Fruit fly (Drosophila melanogaster) whole organism, embryonic: ENCODE data around the gene CG32985.

Experiments
- Ada2b ChIP-seq: fragments of 200-800 bp; sonication (Bioruptor generic); IDR thresholded peaks from 2 replicates; pipeline ENCODE4 v1.3.6; 2022; ENCODE audit warnings: missing biosample characterization, missing genetic modification characterization
- CG12071 ChIP-seq: fragments of 200-800 bp; sonication (Bioruptor generic); optimal IDR thresholded peaks from 3 replicates; lab custom pipeline; 2018; ENCODE audit warnings: missing biosample characterization, mild to moderate bottlenecking, missing genetic modification characterization
- CG1233 ChIP-seq: fragments of 200-800 bp; sonication (Bioruptor generic); optimal IDR thresholded peaks from 4 replicates; lab custom pipeline; 2018; ENCODE audit warnings: missing biosample characterization, mild to moderate bottlenecking, missing genetic modification characterization
- CG12769 ChIP-seq: fragments of 200-800 bp; sonication (Bioruptor generic); optimal IDR thresholded peaks from 2 replicates; lab custom pipeline; 2019; ENCODE audit warnings: missing biosample characterization, mild to moderate bottlenecking, missing genetic modification characterization, moderate library complexity
- CG14441 ChIP-seq: fragments of 200-800 bp; sonication (Bioruptor generic); IDR thresholded peaks from 2 replicates; pipeline ENCODE4 v1.3.6; 2022; ENCODE audit warnings: missing biosample characterization, missing genetic modification characterization
- CG14667 ChIP-seq: fragments of 200-800 bp; sonication (Bioruptor generic); IDR thresholded peaks from 2 replicates; pipeline ENCODE4 v1.3.6; 2022; ENCODE audit warnings: missing biosample characterization, missing genetic modification characterization
- CG14860 ChIP-seq: fragments of 200-800 bp; sonication (Bioruptor generic); IDR thresholded peaks from 3 replicates; pipeline ENCODE4 v1.3.6; 2022; ENCODE audit warnings: missing biosample characterization, missing genetic modification characterization; ENCODE audit not compliant: partially characterized antibody
- CG15073 ChIP-seq: fragments of 200-800 bp; sonication (Bioruptor generic); optimal IDR thresholded peaks from 2 replicates; lab custom pipeline; 2016; ENCODE audit warnings: missing biosample characterization, missing genetic modification characterization
- CG15269 ChIP-seq: fragments of 200-800 bp; sonication (Bioruptor generic); optimal IDR thresholded peaks from 2 replicates; lab custom pipeline; 2018; ENCODE audit warnings: missing biosample characterization, mild to moderate bottlenecking, missing genetic modification characterization, moderate library complexity
- CG18599 ChIP-seq: fragments of 200-800 bp; sonication (Bioruptor generic); optimal IDR thresholded peaks from 3 replicates; lab custom pipeline; 2017; ENCODE audit warnings: missing biosample characterization, missing genetic modification characterization, mild to moderate bottlenecking, moderate library complexity, missing genetic modification reagents
- CG18764 ChIP-seq: fragments of 200-800 bp; sonication (Bioruptor generic); optimal IDR thresholded peaks from 3 replicates; lab custom pipeline; 2016; ENCODE audit warnings: missing biosample characterization, missing genetic modification characterization
- CG34376 ChIP-seq: fragments of 200-800 bp; sonication (Bioruptor generic); optimal IDR thresholded peaks from 2 replicates; lab custom pipeline; 2018; ENCODE audit warnings: missing biosample characterization, mild to moderate bottlenecking, missing genetic modification characterization
- CG3847 ChIP-seq: fragments of 200-800 bp; sonication (Bioruptor generic); IDR thresholded peaks from 2 replicates; pipeline ENCODE4 v1.3.6; 2022; ENCODE audit warnings: missing biosample characterization, missing genetic modification characterization
- CG4730 ChIP-seq: fragments of 200-800 bp; sonication (Bioruptor generic); IDR thresholded peaks from 2 replicates; pipeline ENCODE4 v1.3.6; 2022; ENCODE audit warnings: missing biosample characterization, missing genetic modification characterization
- CG5953 ChIP-seq: fragments of 200-800 bp; sonication (Bioruptor generic); IDR thresholded peaks from 2 replicates; pipeline ENCODE4 v1.3.6; 2022; ENCODE audit warnings: missing biosample characterization, missing genetic modification characterization
- CG6654 ChIP-seq: fragments of 200-800 bp; sonication (Bioruptor generic); optimal IDR thresholded peaks from 2 replicates; lab custom pipeline; 2017; ENCODE audit warnings: missing biosample characterization, mild to moderate bottlenecking, missing genetic modification characterization
- CG6854 ChIP-seq: fragments of 200-800 bp; sonication (Bioruptor generic); optimal IDR thresholded peaks from 3 replicates; lab custom pipeline; 2017; ENCODE audit warnings: missing biosample characterization, mild to moderate bottlenecking, missing genetic modification characterization
- Doc3 ChIP-seq: fragments of 200-800 bp; sonication (Bioruptor generic); IDR thresholded peaks from 3 replicates; pipeline ENCODE4 v1.3.6; 2022; ENCODE audit warnings: missing biosample characterization, missing genetic modification characterization; ENCODE audit not compliant: partially characterized antibody
- Dp ChIP-seq: fragments of 200-800 bp; sonication (Bioruptor generic); optimal IDR thresholded peaks from 2 replicates; lab custom pipeline; 2018; ENCODE audit warnings: missing biosample characterization, mild to moderate bottlenecking, missing genetic modification characterization, moderate library complexity
- HLH3B ChIP-seq: fragments of 200-800 bp; sonication (Bioruptor generic); IDR thresholded peaks from 2 replicates; pipeline ENCODE4 v1.3.6; 2022; ENCODE audit warnings: missing biosample characterization, missing genetic modification characterization
- HLH4C ChIP-seq: fragments of 200-800 bp; sonication (Bioruptor generic); IDR thresholded peaks from 3 replicates; pipeline ENCODE4 v1.3.6; 2022; ENCODE audit warnings: missing biosample characterization, missing genetic modification characterization; ENCODE audit not compliant: partially characterized antibody
- Lhr ChIP-seq: fragments of 200-800 bp; sonication (Bioruptor generic); optimal IDR thresholded peaks from 3 replicates; lab custom pipeline; 2017; ENCODE audit warnings: mild to moderate bottlenecking, missing biosample characterization, missing genetic modification reagents, missing genetic modification characterization
- Max ChIP-seq: fragments of 200-800 bp; sonication (Bioruptor generic); optimal IDR thresholded peaks from 2 replicates; lab custom pipeline; 2016; ENCODE audit warnings: missing biosample characterization, mild to moderate bottlenecking, missing genetic modification characterization
- Opbp ChIP-seq: fragments of 200-800 bp; sonication (Bioruptor generic); IDR thresholded peaks from 3 replicates; pipeline ENCODE4 v1.3.6; 2022; ENCODE audit warnings: missing biosample characterization, missing genetic modification characterization; ENCODE audit not compliant: partially characterized antibody
- Ptx1 ChIP-seq: fragments of 200-800 bp; sonication (Bioruptor generic); IDR thresholded peaks from 2 replicates; pipeline ENCODE4 v1.3.6; 2022; ENCODE audit warnings: missing biosample characterization, missing genetic modification characterization
- Sry-β ChIP-seq: fragments of 200-800 bp; sonication (Bioruptor generic); optimal IDR thresholded peaks from 2 replicates; lab custom pipeline; 2018; ENCODE audit warnings: missing biosample characterization, mild to moderate bottlenecking, missing genetic modification characterization, moderate library complexity
- Ssrp ChIP-seq: fragments of 200-800 bp; sonication (Bioruptor generic); optimal IDR thresholded peaks from 2 replicates; lab custom pipeline; 2018; ENCODE audit warnings: missing biosample characterization, mild to moderate bottlenecking, missing genetic modification characterization, moderate library complexity
- ara ChIP-seq: fragments of 200-800 bp; sonication (Bioruptor generic); IDR thresholded peaks from 2 replicates; pipeline ENCODE4 v1.3.6; 2022; ENCODE audit warnings: missing biosample characterization, missing genetic modification characterization
- bcd ChIP-seq: fragments of 200-800 bp; sonication (Bioruptor generic); optimal IDR thresholded peaks from 2 replicates; lab custom pipeline; 2017; ENCODE audit warnings: missing biosample characterization, mild to moderate bottlenecking, missing genetic modification characterization
- dati ChIP-seq: fragments of 200-800 bp; sonication (Bioruptor generic); IDR thresholded peaks from 2 replicates; pipeline ENCODE4 v1.3.6; 2022; ENCODE audit warnings: missing biosample characterization, missing genetic modification characterization
- dm ChIP-seq: fragments of 200-800 bp; sonication (Bioruptor generic); optimal IDR thresholded peaks from 3 replicates; lab custom pipeline; 2016; ENCODE audit warnings: missing biosample characterization, missing genetic modification characterization
- ftz-f1 ChIP-seq: fragments of 200-800 bp; sonication (Bioruptor generic); optimal IDR thresholded peaks from 2 replicates; lab custom pipeline; 2016; ENCODE audit warnings: missing biosample characterization, missing genetic modification characterization
- grau ChIP-seq: fragments of 200-800 bp; optimal IDR thresholded peaks from 3 replicates; lab custom pipeline; 2019; ENCODE audit warnings: missing biosample characterization, mild to moderate bottlenecking, missing genetic modification characterization, moderate library complexity
- hkb ChIP-seq, 2 experiments: fragments of 200-800 bp in 1 of 2; fragments of >200 bp in 1 of 2; sonication (Bioruptor generic) in 1 of 2; IDR thresholded peaks in 1 of 2; optimal IDR thresholded peaks in 1 of 2; 2 replicates each; pipeline versions ENCODE4 v1.3.6 to Lab custom; 2017 to 2022; ENCODE audit warnings: missing biosample characterization in 1 of 2, missing genetic modification characterization in 1 of 2
- jing ChIP-seq: fragments of 200-800 bp; sonication (Bioruptor generic); optimal IDR thresholded peaks from 2 replicates; lab custom pipeline; 2018; ENCODE audit warnings: missing biosample characterization, mild to moderate bottlenecking, missing genetic modification characterization
- jumu ChIP-seq: fragments of 200-800 bp; sonication (Bioruptor generic); optimal IDR thresholded peaks from 3 replicates; lab custom pipeline; 2016; ENCODE audit warnings: missing biosample characterization, missing genetic modification characterization
- ken ChIP-seq: fragments of 200-800 bp; sonication (Bioruptor generic); IDR thresholded peaks from 3 replicates; pipeline ENCODE4 v1.3.6; 2022; ENCODE audit warnings: missing biosample characterization, missing genetic modification characterization
- nerfin-1 ChIP-seq: fragments of 200-800 bp; sonication (Bioruptor generic); optimal IDR thresholded peaks from 3 replicates; lab custom pipeline; 2019; ENCODE audit warnings: missing biosample characterization, mild to moderate bottlenecking, missing genetic modification characterization, moderate library complexity
- peb ChIP-seq: fragments of 200-800 bp; sonication (Bioruptor generic); IDR thresholded peaks from 2 replicates; pipeline ENCODE4 v1.3.6; 2022; ENCODE audit warnings: missing biosample characterization, missing genetic modification characterization
- phol ChIP-seq: fragments of 200-800 bp; sonication (Bioruptor generic); optimal IDR thresholded peaks from 3 replicates; lab custom pipeline; 2018; ENCODE audit warnings: missing biosample characterization, mild to moderate bottlenecking, missing genetic modification characterization, moderate library complexity
- row ChIP-seq: fragments of 200-800 bp; sonication (Bioruptor generic); IDR thresholded peaks from 3 replicates; pipeline ENCODE4 v1.3.6; 2022; ENCODE audit warnings: missing biosample characterization, missing genetic modification characterization
- run ChIP-seq: fragments of 200-800 bp; sonication (Bioruptor generic); optimal IDR thresholded peaks from 3 replicates; lab custom pipeline; 2018; ENCODE audit warnings: missing biosample characterization, mild to moderate bottlenecking, missing genetic modification characterization
- sc ChIP-seq, 3 experiments: fragments of >200 bp in 2 of 3; fragments of 200-800 bp in 1 of 3; sonication (Bioruptor generic) in 1 of 3; optimal IDR thresholded peaks; 2 replicates in 2 of 3; 3 replicates in 1 of 3; lab custom pipeline; 2017; ENCODE audit warnings: mild to moderate bottlenecking in 1 of 3, missing biosample characterization in 1 of 3, missing genetic modification characterization in 1 of 3, missing genetic modification reagents in 1 of 3
- sqz ChIP-seq: fragments of 200-800 bp; sonication (Bioruptor generic); optimal IDR thresholded peaks from 3 replicates; lab custom pipeline; 2018; ENCODE audit warnings: missing biosample characterization, mild to moderate bottlenecking, missing genetic modification characterization
- stwl ChIP-seq: fragments of 200-800 bp; sonication (Bioruptor generic); optimal IDR thresholded peaks from 3 replicates; lab custom pipeline; 2018; ENCODE audit warnings: missing biosample characterization, mild to moderate bottlenecking, missing genetic modification characterization, moderate library complexity
- wdn ChIP-seq: fragments of 200-800 bp; sonication (Bioruptor generic); IDR thresholded peaks from 2 replicates; pipeline ENCODE4 v1.3.6; 2022; ENCODE audit warnings: missing biosample characterization, missing genetic modification characterization
- zen ChIP-seq: fragments of 200-800 bp; sonication (Bioruptor generic); optimal IDR thresholded peaks from 3 replicates; lab custom pipeline; 2018; ENCODE audit warnings: missing biosample characterization, mild to moderate bottlenecking, missing genetic modification characterization, moderate library complexity
- zfh1 ChIP-seq: fragments of 200-800 bp; sonication (Bioruptor generic); IDR thresholded peaks from 3 replicates; pipeline ENCODE4 v1.3.6; 2022; ENCODE audit warnings: missing biosample characterization, missing genetic modification characterization
- zfh2 ChIP-seq: fragments of 200-800 bp; sonication (Bioruptor generic); optimal IDR thresholded peaks from 2 replicates; lab custom pipeline; 2016; ENCODE audit warnings: missing biosample characterization, missing genetic modification characterization

CG32985 gene

DNA sequence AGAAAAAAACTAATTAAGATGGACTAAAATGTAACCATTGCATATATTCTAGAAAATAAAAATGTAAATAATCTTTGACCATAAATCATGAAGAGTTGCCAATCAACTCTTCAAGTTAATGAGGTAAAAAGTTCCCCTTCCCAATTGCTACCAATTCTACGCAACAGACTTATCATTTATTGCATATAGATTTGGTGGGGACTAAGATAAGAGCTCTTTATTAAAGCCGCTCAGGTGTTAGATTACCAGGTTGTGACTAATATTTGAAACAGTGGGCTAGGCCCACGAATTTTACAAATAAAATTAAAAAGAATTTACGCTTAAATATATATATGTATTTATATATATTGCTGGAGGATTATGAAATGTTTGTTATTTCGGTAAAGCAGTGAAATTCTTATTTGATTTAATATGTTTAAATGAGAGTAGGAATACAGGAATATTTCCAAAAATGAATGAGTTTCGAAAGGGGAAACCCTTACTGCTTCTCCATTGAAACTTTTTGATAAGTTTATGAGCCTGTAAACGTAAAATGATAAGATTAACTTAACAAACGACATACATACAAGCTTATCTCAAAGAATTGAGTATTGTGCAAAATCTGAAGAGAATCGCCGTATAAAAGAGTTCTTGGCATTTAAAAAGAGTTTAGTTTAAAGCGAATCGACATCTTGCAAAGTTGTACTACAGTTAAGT lies 49.4 kb downstream of the CG32985 start, which contains the start of gene CG13102:
TSS of gene CG13102 (plus strand) at position 646 of the 696 bp plus-strand sequence.
- TF ChIP-seq CG1233 (GFP tag; lab: Kevin White, UChicago): no peak
- no peak for TF ChIP-seq zen (tag; lab: Kevin White, UChicago)
- TF ChIP-seq Sry-β: no peak
- TF ChIP-seq peb: no peak
- TF ChIP-seq zfh2 (GFP tag; lab: Kevin White, UChicago): no peak
- TF ChIP-seq jing: no peak
- no peak for TF ChIP-seq dati (GFP tag; lab: Robert Waterston, UW)
- no peak for TF ChIP-seq CG4730
- TF ChIP-seq jumu (GFP tag; lab: Kevin White, UChicago): no peak
- no peak for TF ChIP-seq ftz-f1 (GFP tag; lab: Kevin White, UChicago)
- TF ChIP-seq Ssrp: no peak
- peak; percentile 40 for TF ChIP-seq CG34376 (GFP tag; lab: Kevin White, UChicago)
- TF ChIP-seq CG6854 (GFP tag; lab: Kevin White, UChicago): no peak
- no peak for TF ChIP-seq phol
- TF ChIP-seq Doc3 (GFP tag; lab: Robert Waterston, UW): no peak
- TF ChIP-seq CG15073: no peak
- TF ChIP-seq ken: no peak
- TF ChIP-seq CG6654 (GFP tag; lab: Kevin White, UChicago): no peak
- TF ChIP-seq hkb (optimal IDR thresholded peaks at IDR 0.05; lab: Kevin White, UChicago): no peak
- no peak for TF ChIP-seq hkb (GFP tag; IDR thresholded peaks at IDR 0.05; lab: Robert Waterston, UW)
- TF ChIP-seq bcd: no peak
- TF ChIP-seq sc (optimal IDR thresholded peaks at IDR 0.05; lab: Kevin White, UChicago): no peak
- no peak for TF ChIP-seq sc (GFP tag; optimal IDR thresholded peaks at IDR 0.05; lab: Kevin White, UChicago)
- TF ChIP-seq Opbp: no peak
- TF ChIP-seq CG14441 (GFP tag; lab: Robert Waterston, UW): no peak
- TF ChIP-seq nerfin-1 (tag; lab: Kevin White, UChicago): no peak
- TF ChIP-seq CG12071 (GFP tag; lab: Kevin White, UChicago): no peak
- TF ChIP-seq CG5953 (GFP tag; lab: Robert Waterston, UW): no peak
- TF ChIP-seq HLH4C (GFP tag; lab: Robert Waterston, UW): no peak
- peak; percentile 42 for TF ChIP-seq CG18599
- TF ChIP-seq CG14860 (GFP tag; lab: Robert Waterston, UW): no peak
- no peak for TF ChIP-seq CG18764 (GFP tag; lab: Kevin White, UChicago)
- TF ChIP-seq ara (GFP tag; lab: Robert Waterston, UW): no peak
- TF ChIP-seq CG3847 (GFP tag; lab: Robert Waterston, UW): no peak
- peak; percentile 28 for TF ChIP-seq grau (tag; lab: Kevin White, UChicago)
- TF ChIP-seq stwl (tag; lab: Kevin White, UChicago): no peak
- no peak for TF ChIP-seq sqz (GFP tag; lab: Kevin White, UChicago)
- TF ChIP-seq Dp (GFP tag; lab: Kevin White, UChicago): no peak
- TF ChIP-seq Max (GFP tag; lab: Kevin White, UChicago): no peak
- TF ChIP-seq wdn (GFP tag; lab: Robert Waterston, UW): no peak
- TF ChIP-seq Lhr (GFP tag; lab: Kevin White, UChicago): no peak
- TF ChIP-seq Ada2b (GFP tag; lab: Robert Waterston, UW): no peak
- TF ChIP-seq row (GFP tag; lab: Robert Waterston, UW): peak; percentile 63; the same call in 2 of the 3 replicates
- no peak for TF ChIP-seq dm (GFP tag; lab: Kevin White, UChicago)
- no peak for TF ChIP-seq Ptx1 (GFP tag; lab: Robert Waterston, UW)
- no peak for TF ChIP-seq zfh1 (GFP tag; lab: Robert Waterston, UW)
- TF ChIP-seq CG15269 (tag; lab: Kevin White, UChicago): peak; percentile 13
- TF ChIP-seq CG12769 (tag; lab: Kevin White, UChicago): no peak
- TF ChIP-seq run: no peak
- no peak for TF ChIP-seq HLH3B (GFP tag; lab: Robert Waterston, UW)
- TF ChIP-seq CG14667 (GFP tag; lab: Robert Waterston, UW): no peak
